Worm (Caenorhabditis elegans): ENCODE results near the gene Y56A3A.7.

ce11 chrIII:11978742-11979141 lies 31.9 kb upstream of the Y56A3A.7 start, which contains the start of gene Y56A3A.30:
- no peak for TF ChIP-seq nhr-77 (tag; optimal IDR thresholded peaks at IDR 0.05)
- TF ChIP-seq fos-1 (tag; optimal IDR thresholded peaks at IDR 0.05): no peak
- no peak for TF ChIP-seq lin-39 (tag; optimal IDR thresholded peaks at IDR 0.05)
- no peak for TF ChIP-seq gei-8 (GFP tag; optimal IDR thresholded peaks at IDR 0.05)
- no peak for TF ChIP-seq pqm-1 (tag; optimal IDR thresholded peaks at IDR 0.05)
- no peak for TF ChIP-seq nhr-28 (tag; optimal IDR thresholded peaks at IDR 0.05)
